Fruit fly (Drosophila melanogaster) whole organism, embryonic: Measurements from ENCODE around the gene CG6470.

ENCODE experiments used
- Aef1 ChIP-seq: fragments of 200-800 bp; sonication (Bioruptor generic); IDR thresholded peaks from 3 replicates; pipeline ENCODE4 v1.3.6; 2022; ENCODE audit warnings: missing biosample characterization, missing genetic modification characterization
- Atf3 ChIP-seq: fragments of 200-800 bp; sonication (Bioruptor generic); optimal IDR thresholded peaks from 3 replicates; lab custom pipeline; 2016; ENCODE audit warnings: missing biosample characterization, missing genetic modification characterization
- CG10147 ChIP-seq: fragments of 200-800 bp; sonication (Bioruptor generic); optimal IDR thresholded peaks from 2 replicates; lab custom pipeline; 2019; ENCODE audit warnings: missing biosample characterization, mild to moderate bottlenecking, missing genetic modification characterization, moderate library complexity
- CG11560 ChIP-seq: fragments of 200-800 bp; sonication (Bioruptor generic); IDR thresholded peaks from 3 replicates; pipeline ENCODE4 v1.3.6; 2022; ENCODE audit warnings: missing biosample characterization, missing genetic modification characterization
- CG11723 ChIP-seq: fragments of 200-800 bp; sonication (Bioruptor generic); optimal IDR thresholded peaks from 2 replicates; lab custom pipeline; 2017; ENCODE audit warnings: missing biosample characterization, mild to moderate bottlenecking, missing genetic modification characterization
- CG12659 ChIP-seq: fragments of 200-800 bp; sonication (Bioruptor generic); optimal IDR thresholded peaks from 3 replicates; lab custom pipeline; 2017; ENCODE audit warnings: mild to moderate bottlenecking, missing biosample characterization, missing genetic modification reagents, missing genetic modification characterization
- CG16815 ChIP-seq: fragments of 200-800 bp; sonication (Bioruptor generic); optimal IDR thresholded peaks from 3 replicates; lab custom pipeline; 2017; ENCODE audit warnings: missing biosample characterization, mild to moderate bottlenecking, missing genetic modification characterization
- CG18262 ChIP-seq: fragments of 200-800 bp; optimal IDR thresholded peaks from 3 replicates; lab custom pipeline; 2019; ENCODE audit warnings: missing biosample characterization, mild to moderate bottlenecking, missing genetic modification characterization, moderate library complexity
- CG34376 ChIP-seq: fragments of 200-800 bp; sonication (Bioruptor generic); optimal IDR thresholded peaks from 2 replicates; lab custom pipeline; 2018; ENCODE audit warnings: missing biosample characterization, mild to moderate bottlenecking, missing genetic modification characterization
- CG3838 ChIP-seq: fragments of 200-800 bp; sonication (Bioruptor generic); optimal IDR thresholded peaks from 3 replicates; lab custom pipeline; 2016; ENCODE audit warnings: missing biosample characterization, missing genetic modification characterization
- CG4707 ChIP-seq: fragments of 200-800 bp; sonication (Bioruptor generic); optimal IDR thresholded peaks from 2 replicates; lab custom pipeline; 2018; ENCODE audit warnings: missing biosample characterization, mild to moderate bottlenecking, missing genetic modification characterization, moderate library complexity
- CG6254 ChIP-seq: fragments of 200-800 bp; sonication (Bioruptor generic); optimal IDR thresholded peaks from 3 replicates; lab custom pipeline; 2017; ENCODE audit warnings: mild to moderate bottlenecking, missing biosample characterization, missing genetic modification reagents, missing genetic modification characterization
- CG6689 ChIP-seq: fragments of 200-800 bp; sonication (Bioruptor generic); IDR thresholded peaks from 2 replicates; pipeline ENCODE4 v1.3.6; 2022; ENCODE audit warnings: missing biosample characterization, missing genetic modification characterization
- CG6765 ChIP-seq: fragments of 200-800 bp; sonication (Bioruptor generic); optimal IDR thresholded peaks from 3 replicates; lab custom pipeline; 2017; ENCODE audit warnings: missing biosample characterization, mild to moderate bottlenecking, missing genetic modification characterization
- CG6813 ChIP-seq: fragments of 200-800 bp; sonication (Bioruptor generic); optimal IDR thresholded peaks from 2 replicates; lab custom pipeline; 2017; ENCODE audit warnings: missing biosample characterization, missing genetic modification characterization, mild to moderate bottlenecking, moderate library complexity, missing genetic modification reagents
- CG7271 ChIP-seq: fragments of 200-800 bp; sonication (Bioruptor generic); optimal IDR thresholded peaks from 2 replicates; lab custom pipeline; 2018; ENCODE audit warnings: missing biosample characterization, mild to moderate bottlenecking, missing genetic modification characterization, moderate library complexity
- CG9437 ChIP-seq: fragments of 200-800 bp; sonication (Bioruptor generic); optimal IDR thresholded peaks from 2 replicates; lab custom pipeline; 2018; ENCODE audit warnings: missing biosample characterization, mild to moderate bottlenecking, missing genetic modification characterization
- CG9609 ChIP-seq: fragments of 200-800 bp; sonication (Bioruptor generic); optimal IDR thresholded peaks from 3 replicates; lab custom pipeline; 2016; ENCODE audit warnings: missing biosample characterization, missing genetic modification characterization
- CG9727 ChIP-seq: fragments of 200-800 bp; sonication (Bioruptor generic); optimal IDR thresholded peaks from 3 replicates; lab custom pipeline; 2017; ENCODE audit warnings: missing biosample characterization, mild to moderate bottlenecking, missing genetic modification characterization
- Camta ChIP-seq: fragments of 200-800 bp; sonication (Bioruptor generic); optimal IDR thresholded peaks from 2 replicates; lab custom pipeline; 2016; ENCODE audit warnings: missing biosample characterization, missing genetic modification characterization
- Dad ChIP-seq: fragments of 200-800 bp; sonication (Bioruptor generic); optimal IDR thresholded peaks from 3 replicates; lab custom pipeline; 2016; ENCODE audit warnings: missing biosample characterization, missing genetic modification characterization
- Fer2 ChIP-seq: fragments of 200-800 bp; sonication (Bioruptor generic); optimal IDR thresholded peaks from 2 replicates; lab custom pipeline; 2018; ENCODE audit warnings: missing biosample characterization, mild to moderate bottlenecking, missing genetic modification characterization, moderate library complexity
- HmgD ChIP-seq: fragments of 200-800 bp; sonication (Bioruptor generic); optimal IDR thresholded peaks from 3 replicates; lab custom pipeline; 2016; ENCODE audit warnings: missing biosample characterization, missing genetic modification characterization
- Kr ChIP-seq: fragments of 200-800 bp; sonication (Bioruptor generic); optimal IDR thresholded peaks from 2 replicates; lab custom pipeline; 2017; ENCODE audit warnings: missing biosample characterization, mild to moderate bottlenecking, missing genetic modification characterization
- MESR4 ChIP-seq: fragments of 200-800 bp; sonication (Bioruptor generic); optimal IDR thresholded peaks from 2 replicates; lab custom pipeline; 2018; ENCODE audit warnings: missing biosample characterization, mild to moderate bottlenecking, missing genetic modification characterization, moderate library complexity
- NFAT ChIP-seq: fragments of 200-800 bp; sonication (Bioruptor generic); IDR thresholded peaks from 2 replicates; pipeline ENCODE4 v1.3.6; 2022; ENCODE audit warnings: missing biosample characterization, missing genetic modification characterization
- Spps ChIP-seq: fragments of 200-800 bp; sonication (Bioruptor generic); optimal IDR thresholded peaks from 2 replicates; lab custom pipeline; 2018; ENCODE audit warnings: missing biosample characterization, mild to moderate bottlenecking, missing genetic modification characterization
- Taf1 ChIP-seq: fragments of 200-800 bp; sonication (Bioruptor generic); IDR thresholded peaks from 2 replicates; pipeline ENCODE4 v1.3.6; 2022; ENCODE audit warnings: missing biosample characterization, missing genetic modification characterization
- Usf ChIP-seq: fragments of 200-800 bp; sonication (Bioruptor generic); optimal IDR thresholded peaks from 2 replicates; lab custom pipeline; 2017; ENCODE audit warnings: missing genotype, missing biosample characterization, missing genetic modification characterization
- Xbp1 ChIP-seq: fragments of 200-800 bp; sonication (Bioruptor generic); optimal IDR thresholded peaks from 3 replicates; lab custom pipeline; 2016; ENCODE audit warnings: missing biosample characterization, mild to moderate bottlenecking, missing genetic modification characterization
- bcd ChIP-seq: fragments of 200-800 bp; sonication (Bioruptor generic); optimal IDR thresholded peaks from 2 replicates; lab custom pipeline; 2017; ENCODE audit warnings: missing biosample characterization, mild to moderate bottlenecking, missing genetic modification characterization
- chif ChIP-seq, 2 experiments: fragments of 200-800 bp; sonication (Bioruptor generic); optimal IDR thresholded peaks; 3 replicates each; lab custom pipeline; 2016; ENCODE audit warnings: missing biosample characterization in 2 of 2, missing genetic modification characterization in 2 of 2
- dati ChIP-seq: fragments of 200-800 bp; sonication (Bioruptor generic); IDR thresholded peaks from 2 replicates; pipeline ENCODE4 v1.3.6; 2022; ENCODE audit warnings: missing biosample characterization, missing genetic modification characterization
- disco-r ChIP-seq: fragments of 200-800 bp; sonication (Bioruptor generic); optimal IDR thresholded peaks from 2 replicates; lab custom pipeline; 2016; ENCODE audit warnings: missing biosample characterization, missing genetic modification characterization
- eve ChIP-seq, 2 experiments: fragments of >200 bp; optimal IDR thresholded peaks; 2 replicates each; lab custom pipeline; 2017; ENCODE audit warnings: missing biosample characterization in 2 of 2, missing genetic modification characterization in 2 of 2
- gem ChIP-seq: fragments of 200-800 bp; sonication (Bioruptor generic); optimal IDR thresholded peaks from 2 replicates; lab custom pipeline; 2019; ENCODE audit warnings: missing biosample characterization, mild to moderate bottlenecking, missing genetic modification characterization, moderate library complexity
- gfzf ChIP-seq: fragments of 200-800 bp; sonication (Bioruptor generic); optimal IDR thresholded peaks from 2 replicates; lab custom pipeline; 2016; ENCODE audit warnings: missing biosample characterization, mild to moderate bottlenecking, missing genetic modification characterization, moderate library complexity
- ham ChIP-seq: fragments of 200-800 bp; sonication (Bioruptor generic); IDR thresholded peaks from 2 replicates; pipeline ENCODE4 v1.3.6; 2022; ENCODE audit warnings: missing biosample characterization, missing genetic modification characterization
- hth ChIP-seq: fragments of >200 bp; optimal IDR thresholded peaks from 2 replicates; lab custom pipeline; 2017; ENCODE audit warnings: inconsistent platforms
- inv ChIP-seq: fragments of 200-800 bp; sonication (Bioruptor generic); IDR thresholded peaks from 2 replicates; pipeline ENCODE4 v1.3.6; 2022; ENCODE audit warnings: missing biosample characterization, missing genetic modification characterization; ENCODE audit not compliant: partially characterized antibody
- jing ChIP-seq: fragments of 200-800 bp; sonication (Bioruptor generic); optimal IDR thresholded peaks from 2 replicates; lab custom pipeline; 2018; ENCODE audit warnings: missing biosample characterization, mild to moderate bottlenecking, missing genetic modification characterization
- kay ChIP-seq: fragments of 200-800 bp; sonication (Bioruptor generic); optimal IDR thresholded peaks from 2 replicates; lab custom pipeline; 2016; ENCODE audit warnings: missing biosample characterization, missing genetic modification characterization
- ken ChIP-seq: fragments of 200-800 bp; sonication (Bioruptor generic); IDR thresholded peaks from 3 replicates; pipeline ENCODE4 v1.3.6; 2022; ENCODE audit warnings: missing biosample characterization, missing genetic modification characterization
- luna ChIP-seq: fragments of 200-800 bp; sonication (Bioruptor generic); optimal IDR thresholded peaks from 2 replicates; lab custom pipeline; 2016; ENCODE audit warnings: missing biosample characterization, missing genetic modification characterization
- maf-S ChIP-seq: fragments of 200-800 bp; sonication (Bioruptor generic); optimal IDR thresholded peaks from 2 replicates; lab custom pipeline; 2016; ENCODE audit warnings: missing biosample characterization, missing genetic modification characterization
- slou ChIP-seq: fragments of 200-800 bp; sonication (Bioruptor generic); optimal IDR thresholded peaks from 3 replicates; lab custom pipeline; 2016; ENCODE audit warnings: missing biosample characterization, missing genetic modification characterization
- sqz ChIP-seq: fragments of 200-800 bp; sonication (Bioruptor generic); optimal IDR thresholded peaks from 3 replicates; lab custom pipeline; 2018; ENCODE audit warnings: missing biosample characterization, mild to moderate bottlenecking, missing genetic modification characterization
- sug ChIP-seq: fragments of 200-800 bp; optimal IDR thresholded peaks from 2 replicates; lab custom pipeline; 2019; ENCODE audit warnings: missing biosample characterization, mild to moderate bottlenecking, missing genetic modification characterization, moderate library complexity
- toy ChIP-seq: fragments of 200-800 bp; sonication (Bioruptor generic); IDR thresholded peaks from 2 replicates; pipeline ENCODE4 v1.3.6; 2022; ENCODE audit warnings: missing biosample characterization, missing genetic modification characterization
- unc-4 ChIP-seq: fragments of 200-800 bp; sonication (Bioruptor generic); IDR thresholded peaks from 2 replicates; pipeline ENCODE4 v1.3.6; 2022; ENCODE audit warnings: missing biosample characterization, missing genetic modification characterization; ENCODE audit not compliant: partially characterized antibody
- wor ChIP-seq: fragments of 200-800 bp; sonication (Bioruptor generic); IDR thresholded peaks from 2 replicates; pipeline ENCODE4 v1.3.6; 2022; ENCODE audit warnings: missing biosample characterization, missing genetic modification characterization
- z ChIP-seq: fragments of 200-800 bp; sonication (Bioruptor generic); IDR thresholded peaks from 3 replicates; pipeline ENCODE4 v1.3.6; 2022; ENCODE audit warnings: missing biosample characterization, missing genetic modification characterization

CG6470 gene

DNA sequence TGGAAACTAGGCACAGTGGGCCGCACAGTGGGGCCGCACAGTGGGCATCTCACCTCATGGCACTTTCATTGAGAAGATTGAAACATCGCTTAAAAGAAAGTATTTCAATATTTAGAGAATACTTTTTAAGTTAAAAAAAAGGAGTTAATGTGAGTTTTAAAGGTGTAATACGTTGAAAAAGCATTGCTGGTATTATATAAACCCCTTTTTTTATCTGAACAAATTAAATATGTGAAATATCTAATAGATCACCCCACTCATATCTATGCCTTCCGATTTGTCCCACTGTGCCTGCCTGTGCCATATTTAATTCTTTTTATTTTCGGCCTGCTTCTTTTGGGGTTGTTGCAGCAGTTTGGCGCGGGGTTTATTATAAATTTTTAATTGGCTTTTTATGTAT, 18.6 kb upstream of the CG6470 start:
- no peak for TF ChIP-seq maf-S
- no peak for TF ChIP-seq toy
- TF ChIP-seq z (GFP tag; lab: Robert Waterston, UW), result no peak
- peak; percentile 41 for TF ChIP-seq Xbp1 (GFP tag; lab: Kevin White, UChicago)
- peak; percentile 22 for TF ChIP-seq slou (GFP tag; lab: Kevin White, UChicago)
- TF ChIP-seq Dad (GFP tag; lab: Kevin White, UChicago), result peak; percentile 3
- no peak for TF ChIP-seq disco-r (GFP tag; lab: Kevin White, UChicago)
- TF ChIP-seq chif (GFP tag; optimal IDR thresholded peaks at IDR 0.05; lab: Kevin White, UChicago), result no peak
- TF ChIP-seq inv (GFP tag; lab: Robert Waterston, UW), result no peak
- no peak for TF ChIP-seq jing (GFP tag; lab: Kevin White, UChicago)
- no peak for TF ChIP-seq CG6813
- no peak for TF ChIP-seq gfzf (GFP tag; lab: Kevin White, UChicago)
- TF ChIP-seq CG16815 (GFP tag; lab: Kevin White, UChicago), result peak; percentile 13
- TF ChIP-seq CG12659 (GFP tag; lab: Kevin White, UChicago), result peak; percentile 0
- TF ChIP-seq sug (tag; lab: Kevin White, UChicago), result no peak
- no peak for TF ChIP-seq dati (GFP tag; lab: Robert Waterston, UW)
- no peak for TF ChIP-seq NFAT (GFP tag; lab: Robert Waterston, UW)
- TF ChIP-seq Fer2 (tag; lab: Kevin White, UChicago), result no peak
- no peak for TF ChIP-seq CG7271 (tag; lab: Kevin White, UChicago)
- no peak for TF ChIP-seq CG10147 (GFP tag; lab: Kevin White, UChicago)
- TF ChIP-seq CG3838 (GFP tag; lab: Kevin White, UChicago), result no peak
- no peak for TF ChIP-seq luna (GFP tag; lab: Kevin White, UChicago)
- TF ChIP-seq CG9437 (GFP tag; lab: Kevin White, UChicago), result peak; percentile 15
- no peak for TF ChIP-seq CG6254 (GFP tag; lab: Kevin White, UChicago)
- no peak for TF ChIP-seq Camta
- peak; percentile 91 for TF ChIP-seq CG4707 (GFP tag; lab: Kevin White, UChicago)
- no peak for TF ChIP-seq CG11560
- peak; percentile 5 for TF ChIP-seq CG9727 (GFP tag; lab: Kevin White, UChicago)
- TF ChIP-seq MESR4 (GFP tag; lab: Kevin White, UChicago), result no peak
- no peak for TF ChIP-seq unc-4 (GFP tag; lab: Robert Waterston, UW)
- TF ChIP-seq eve (GFP tag; optimal IDR thresholded peaks at IDR 0.05; lab: Kevin White, UChicago), result no peak
- no peak for TF ChIP-seq Taf1
- no peak for TF ChIP-seq Atf3 (GFP tag; lab: Kevin White, UChicago)
- TF ChIP-seq gem, result peak; percentile 70
- TF ChIP-seq CG9609 (GFP tag; lab: Kevin White, UChicago), result no peak
- TF ChIP-seq hth (lab: Kevin White, UChicago), result no peak
- no peak for TF ChIP-seq CG6765 (GFP tag; lab: Kevin White, UChicago)
- no peak for TF ChIP-seq Usf (GFP tag; lab: Kevin White, UChicago)
- TF ChIP-seq CG34376 (GFP tag; lab: Kevin White, UChicago), result no peak
- TF ChIP-seq CG6689 (GFP tag; lab: Robert Waterston, UW), result peak; percentile 30; the same call in 1 of the 2 replicates
- TF ChIP-seq kay (GFP tag; lab: Kevin White, UChicago), result peak; percentile 29
- TF ChIP-seq CG11723 (GFP tag; lab: Kevin White, UChicago), result no peak
- no peak for TF ChIP-seq Kr (GFP tag; lab: Kevin White, UChicago)
- TF ChIP-seq bcd (GFP tag; lab: Kevin White, UChicago), result no peak
- TF ChIP-seq CG18262 (tag; lab: Kevin White, UChicago), result peak; percentile 55
- TF ChIP-seq sqz, result no peak
- no peak for TF ChIP-seq Aef1 (GFP tag; lab: Robert Waterston, UW)
- TF ChIP-seq Spps (tag; lab: Kevin White, UChicago), result no peak
- TF ChIP-seq HmgD (GFP tag; lab: Kevin White, UChicago), result no peak
- TF ChIP-seq ken (GFP tag; lab: Robert Waterston, UW), result no peak
- TF ChIP-seq ham, result no peak
- no peak for TF ChIP-seq wor (GFP tag; lab: Robert Waterston, UW)
